Fruit fly (Drosophila melanogaster) whole organism, embryonic: ENCODE results near the gene Shmt.

Source experiments
- Asciz ChIP-seq: fragments of 200-800 bp; sonication (Bioruptor generic); optimal IDR thresholded peaks from 2 replicates; lab custom pipeline; 2017; ENCODE audit warnings: missing biosample characterization, mild to moderate bottlenecking, missing genetic modification characterization, missing genetic modification reagents
- Atf3 ChIP-seq: fragments of 200-800 bp; sonication (Bioruptor generic); optimal IDR thresholded peaks from 3 replicates; lab custom pipeline; 2016; ENCODE audit warnings: missing biosample characterization, missing genetic modification characterization
- CG11504 ChIP-seq: fragments of 200-800 bp; sonication (Bioruptor generic); optimal IDR thresholded peaks from 3 replicates; lab custom pipeline; 2019; ENCODE audit warnings: missing biosample characterization, mild to moderate bottlenecking, missing genetic modification characterization, moderate library complexity
- CG13894 ChIP-seq: fragments of 200-800 bp; sonication (Bioruptor generic); optimal IDR thresholded peaks from 3 replicates; lab custom pipeline; 2018; ENCODE audit warnings: missing biosample characterization, mild to moderate bottlenecking, missing genetic modification characterization, moderate library complexity
- CG14441 ChIP-seq: fragments of 200-800 bp; sonication (Bioruptor generic); IDR thresholded peaks from 2 replicates; pipeline ENCODE4 v1.3.6; 2022; ENCODE audit warnings: missing biosample characterization, missing genetic modification characterization
- CG14710 ChIP-seq: fragments of 200-800 bp; sonication (Bioruptor generic); optimal IDR thresholded peaks from 3 replicates; lab custom pipeline; 2019; ENCODE audit warnings: missing biosample characterization, mild to moderate bottlenecking, missing genetic modification characterization, moderate library complexity
- CG15011 ChIP-seq: fragments of 200-800 bp; sonication (Bioruptor generic); optimal IDR thresholded peaks from 3 replicates; lab custom pipeline; 2018; ENCODE audit warnings: missing biosample characterization, mild to moderate bottlenecking, missing genetic modification characterization
- CG16779 ChIP-seq: fragments of 200-800 bp; sonication (Bioruptor generic); IDR thresholded peaks from 2 replicates; pipeline ENCODE4 v1.3.6; 2022; ENCODE audit warnings: missing biosample characterization, missing genetic modification characterization
- CG17385 ChIP-seq: fragments of 200-800 bp; sonication (Bioruptor generic); optimal IDR thresholded peaks from 3 replicates; lab custom pipeline; 2018; ENCODE audit warnings: missing biosample characterization, mild to moderate bottlenecking, missing genetic modification characterization
- CG2712 ChIP-seq: fragments of 200-800 bp; optimal IDR thresholded peaks from 3 replicates; lab custom pipeline; 2019; ENCODE audit warnings: missing biosample characterization, mild to moderate bottlenecking, missing genetic modification characterization, moderate library complexity
- CG3065 ChIP-seq: fragments of 200-800 bp; sonication (Bioruptor generic); optimal IDR thresholded peaks from 2 replicates; lab custom pipeline; 2016; ENCODE audit warnings: missing biosample characterization, missing genetic modification characterization
- CG32767 ChIP-seq: fragments of 200-800 bp; sonication (Bioruptor generic); IDR thresholded peaks from 2 replicates; pipeline ENCODE4 v1.3.6; 2022; ENCODE audit warnings: missing biosample characterization, missing genetic modification characterization
- CG32772 ChIP-seq: fragments of 200-800 bp; sonication (Bioruptor generic); IDR thresholded peaks from 2 replicates; pipeline ENCODE4 v1.3.6; 2022; ENCODE audit warnings: missing biosample characterization, missing genetic modification characterization
- CG4282 ChIP-seq: fragments of 200-800 bp; sonication (Bioruptor generic); optimal IDR thresholded peaks from 2 replicates; lab custom pipeline; 2016; ENCODE audit warnings: missing biosample characterization, missing genetic modification characterization
- CG4424 ChIP-seq: fragments of 200-800 bp; sonication (Bioruptor generic); optimal IDR thresholded peaks from 3 replicates; lab custom pipeline; 2016; ENCODE audit warnings: missing biosample characterization, missing genetic modification characterization
- CG6683 ChIP-seq: fragments of 200-800 bp; sonication (Bioruptor generic); optimal IDR thresholded peaks from 2 replicates; lab custom pipeline; 2017; ENCODE audit warnings: missing biosample characterization, mild to moderate bottlenecking, missing genetic modification characterization, missing genetic modification reagents
- CG6689 ChIP-seq: fragments of 200-800 bp; sonication (Bioruptor generic); IDR thresholded peaks from 2 replicates; pipeline ENCODE4 v1.3.6; 2022; ENCODE audit warnings: missing biosample characterization, missing genetic modification characterization
- CG7357 ChIP-seq: fragments of 200-800 bp; sonication (Bioruptor generic); IDR thresholded peaks from 3 replicates; pipeline ENCODE4 v1.3.6; 2022; ENCODE audit warnings: missing biosample characterization, missing genetic modification characterization
- CG9727 ChIP-seq: fragments of 200-800 bp; sonication (Bioruptor generic); optimal IDR thresholded peaks from 3 replicates; lab custom pipeline; 2017; ENCODE audit warnings: missing biosample characterization, mild to moderate bottlenecking, missing genetic modification characterization
- Drgx ChIP-seq: fragments of 200-800 bp; sonication (Bioruptor generic); IDR thresholded peaks from 2 replicates; pipeline ENCODE4 v1.3.6; 2022; ENCODE audit warnings: missing biosample characterization, missing genetic modification characterization
- E2f2 ChIP-seq: fragments of 200-800 bp; sonication (Bioruptor generic); IDR thresholded peaks from 2 replicates; pipeline ENCODE4 v1.3.6; 2022; ENCODE audit warnings: missing biosample characterization, missing genetic modification characterization
- Eip74EF ChIP-seq, 2 experiments: fragments of 200-800 bp in 1 of 2; fragments of >200 bp in 1 of 2; sonication (Bioruptor generic) in 1 of 2; optimal IDR thresholded peaks; 2 replicates each; lab custom pipeline; 2017 to 2019; ENCODE audit warnings: missing biosample characterization in 2 of 2, missing genetic modification characterization in 2 of 2, mild to moderate bottlenecking in 1 of 2, moderate library complexity in 1 of 2
- Fer3 ChIP-seq: fragments of 200-800 bp; sonication (Bioruptor generic); optimal IDR thresholded peaks from 2 replicates; lab custom pipeline; 2018; ENCODE audit warnings: missing biosample characterization, mild to moderate bottlenecking, missing genetic modification characterization, moderate library complexity
- HLH3B ChIP-seq: fragments of 200-800 bp; sonication (Bioruptor generic); IDR thresholded peaks from 2 replicates; pipeline ENCODE4 v1.3.6; 2022; ENCODE audit warnings: missing biosample characterization, missing genetic modification characterization
- HmgZ ChIP-seq: fragments of 200-800 bp; sonication (Bioruptor generic); optimal IDR thresholded peaks from 2 replicates; lab custom pipeline; 2018; ENCODE audit warnings: missing biosample characterization, mild to moderate bottlenecking, missing genetic modification characterization
- Hr51 ChIP-seq, 2 experiments: fragments of 200-800 bp; sonication (Bioruptor generic); optimal IDR thresholded peaks; 2 replicates in 1 of 2; 3 replicates in 1 of 2; lab custom pipeline; 2016 to 2018; ENCODE audit warnings: missing biosample characterization in 2 of 2, missing genetic modification characterization in 2 of 2, mild to moderate bottlenecking in 1 of 2, moderate library complexity in 1 of 2
- Med ChIP-seq: fragments of 200-800 bp; sonication (Bioruptor generic); peaks from one replicate; lab custom pipeline; 2016; ENCODE audit warnings: missing biosample characterization, missing genetic modification characterization, mild to moderate bottlenecking, inconsistent platforms, moderate library complexity
- Meics ChIP-seq: fragments of 200-800 bp; sonication (Bioruptor generic); optimal IDR thresholded peaks from 2 replicates; lab custom pipeline; 2017; ENCODE audit warnings: missing biosample characterization, mild to moderate bottlenecking, missing genetic modification characterization
- Oaz ChIP-seq: fragments of 200-800 bp; sonication (Bioruptor generic); IDR thresholded peaks from 2 replicates; pipeline ENCODE4 v1.3.6; 2022; ENCODE audit warnings: missing biosample characterization, missing genetic modification characterization
- Sry-β ChIP-seq: fragments of 200-800 bp; sonication (Bioruptor generic); optimal IDR thresholded peaks from 2 replicates; lab custom pipeline; 2018; ENCODE audit warnings: missing biosample characterization, mild to moderate bottlenecking, missing genetic modification characterization, moderate library complexity
- Ssrp ChIP-seq: fragments of 200-800 bp; sonication (Bioruptor generic); optimal IDR thresholded peaks from 2 replicates; lab custom pipeline; 2018; ENCODE audit warnings: missing biosample characterization, mild to moderate bottlenecking, missing genetic modification characterization, moderate library complexity
- ci ChIP-seq: fragments of 200-800 bp; sonication (Bioruptor generic); IDR thresholded peaks from 3 replicates; pipeline ENCODE4 v1.3.6; 2022; ENCODE audit warnings: missing biosample characterization, missing genetic modification characterization
- crol ChIP-seq: fragments of 200-800 bp; sonication (Bioruptor generic); IDR thresholded peaks from 2 replicates; pipeline ENCODE4 v1.3.6; 2022; ENCODE audit warnings: missing biosample characterization, missing genetic modification characterization
- disco-r ChIP-seq: fragments of 200-800 bp; sonication (Bioruptor generic); optimal IDR thresholded peaks from 2 replicates; lab custom pipeline; 2016; ENCODE audit warnings: missing biosample characterization, missing genetic modification characterization
- dmrt11E ChIP-seq: fragments of 200-800 bp; sonication (Bioruptor generic); optimal IDR thresholded peaks from 3 replicates; lab custom pipeline; 2018; ENCODE audit warnings: missing biosample characterization, mild to moderate bottlenecking, missing genetic modification characterization, moderate library complexity
- dysf ChIP-seq: fragments of 200-800 bp; sonication (Bioruptor generic); IDR thresholded peaks from 3 replicates; pipeline ENCODE4 v1.3.6; 2022; ENCODE audit warnings: missing biosample characterization, missing genetic modification characterization
- eve ChIP-seq, 2 experiments: fragments of >200 bp; optimal IDR thresholded peaks; 2 replicates each; lab custom pipeline; 2017; ENCODE audit warnings: missing biosample characterization in 2 of 2, missing genetic modification characterization in 2 of 2
- mam ChIP-seq: fragments of 200-800 bp; sonication (Bioruptor generic); optimal IDR thresholded peaks from 3 replicates; lab custom pipeline; 2016; ENCODE audit warnings: missing biosample characterization, missing genetic modification characterization
- mld ChIP-seq: fragments of 200-800 bp; sonication (Bioruptor generic); IDR thresholded peaks from 3 replicates; pipeline ENCODE4 v1.3.6; 2022; ENCODE audit warnings: missing biosample characterization, missing genetic modification characterization; ENCODE audit not compliant: partially characterized antibody
- onecut ChIP-seq: fragments of 200-800 bp; sonication (Bioruptor generic); IDR thresholded peaks from 2 replicates; pipeline ENCODE4 v1.3.6; 2022; ENCODE audit warnings: missing biosample characterization, missing genetic modification characterization
- org-1 ChIP-seq: fragments of 200-800 bp; sonication (Bioruptor generic); optimal IDR thresholded peaks from 2 replicates; lab custom pipeline; 2017; ENCODE audit warnings: missing biosample characterization, missing genetic modification characterization
- pan ChIP-seq, 4 experiments: fragments of >200 bp in 3 of 4; fragments of 200-800 bp in 1 of 4; sonication (Bioruptor generic) in 1 of 4; optimal IDR thresholded peaks in 3 of 4; IDR thresholded peaks in 1 of 4; 2 replicates each; pipeline versions ENCODE4 v1.3.6 to Lab custom; 2017 to 2022; ENCODE audit warnings: missing biosample characterization in 2 of 4, missing genetic modification characterization in 2 of 4, mixed read lengths in 1 of 4
- peb ChIP-seq: fragments of 200-800 bp; sonication (Bioruptor generic); IDR thresholded peaks from 2 replicates; pipeline ENCODE4 v1.3.6; 2022; ENCODE audit warnings: missing biosample characterization, missing genetic modification characterization
- prd ChIP-seq, 3 experiments: fragments of >200 bp in 2 of 3; fragments of 200-800 bp in 1 of 3; sonication (Bioruptor generic) in 1 of 3; optimal IDR thresholded peaks in 2 of 3; IDR thresholded peaks in 1 of 3; 2 replicates in 2 of 3; 3 replicates in 1 of 3; pipeline versions ENCODE4 v1.3.6 to Lab custom; 2017 to 2022; ENCODE audit warnings: missing biosample characterization in 1 of 3, missing genetic modification characterization in 1 of 3
- pum ChIP-seq: fragments of 200-800 bp; sonication (Bioruptor generic); optimal IDR thresholded peaks from 2 replicates; lab custom pipeline; 2016; ENCODE audit warnings: missing biosample characterization, missing genetic modification characterization
- row ChIP-seq: fragments of 200-800 bp; sonication (Bioruptor generic); IDR thresholded peaks from 3 replicates; pipeline ENCODE4 v1.3.6; 2022; ENCODE audit warnings: missing biosample characterization, missing genetic modification characterization
- sens ChIP-seq: fragments of 200-800 bp; sonication (Bioruptor generic); peaks from one replicate; lab custom pipeline; 2016; ENCODE audit warnings: missing biosample characterization, missing genetic modification characterization
- sqz ChIP-seq: fragments of 200-800 bp; sonication (Bioruptor generic); optimal IDR thresholded peaks from 3 replicates; lab custom pipeline; 2018; ENCODE audit warnings: missing biosample characterization, mild to moderate bottlenecking, missing genetic modification characterization
- twi ChIP-seq: fragments of 200-800 bp; optimal IDR thresholded peaks from 2 replicates; lab custom pipeline; 2019; ENCODE audit warnings: missing biosample characterization, mild to moderate bottlenecking, missing genetic modification characterization, moderate library complexity
- zfh1 ChIP-seq: fragments of 200-800 bp; sonication (Bioruptor generic); IDR thresholded peaks from 3 replicates; pipeline ENCODE4 v1.3.6; 2022; ENCODE audit warnings: missing biosample characterization, missing genetic modification characterization

Gene Shmt

dm6 chrX:5925793-5926418 lies 9.3 kb upstream of the Shmt start (continued):
- TF ChIP-seq peb (GFP tag; lab: Robert Waterston, UW) (0 out of 2 replicates have a peak, but pooled peaks have one; percentile 6), CG6689 (GFP tag; lab: Robert Waterston, UW) (peak; percentile 30), Ssrp (peak; percentile 40), Atf3 (GFP tag; lab: Kevin White, UChicago) (no peak), CG16779 (GFP tag; lab: Robert Waterston, UW) (no peak), prd (optimal IDR thresholded peaks at IDR 0.05; lab: Kevin White, UChicago) (no peak), prd (GFP tag; IDR thresholded peaks at IDR 0.05; lab: Robert Waterston, UW) (peak; percentile 32; the same call in 1 of the 3 replicates), twi (no peak), Fer3 (tag; lab: Kevin White, UChicago) (no peak), CG7357 (GFP tag; lab: Robert Waterston, UW) (0 out of 3 replicates have a peak, but pooled peaks have one; percentile 17), CG2712 (peak; percentile 37), ci (GFP tag; lab: Robert Waterston, UW) (peak; percentile 73), CG15011 (no peak), Med (GFP tag; lab: Kevin White, UChicago) (peak; percentile 61), CG11504 (tag; lab: Kevin White, UChicago) (peak; percentile 28), HLH3B (GFP tag; lab: Robert Waterston, UW) (peak; percentile 43), Drgx (GFP tag; lab: Robert Waterston, UW) (peak; percentile 85), eve (GFP tag; optimal IDR thresholded peaks at IDR 0.05; lab: Kevin White, UChicago) (no peak), CG14441 (peak; percentile 42; the same call in 1 of the 2 replicates), onecut (GFP tag; lab: Robert Waterston, UW) (0 out of 2 replicates have a peak, but pooled peaks have one; percentile 14), org-1 (no peak), zfh1 (GFP tag; lab: Robert Waterston, UW) (0 out of 3 replicates have a peak, but pooled peaks have one; percentile 42), CG14710 (peak; percentile 6), CG3065 (GFP tag; lab: Kevin White, UChicago) (no peak), row (GFP tag; lab: Robert Waterston, UW) (peak; percentile 48), CG32772 (0 out of 2 replicates have a peak, but pooled peaks have one; percentile 11), dysf (GFP tag; lab: Robert Waterston, UW) (0 out of 3 replicates have a peak, but pooled peaks have one; percentile 26), sens (GFP tag; lab: Kevin White, UChicago) (peak; percentile 77), mld (GFP tag; lab: Robert Waterston, UW) (no peak), CG17385 (GFP tag; lab: Kevin White, UChicago) (peak; percentile 23)

- no peak for TF ChIP-seq CG32767
- peak; percentile 17 for TF ChIP-seq dmrt11E (tag; lab: Kevin White, UChicago)
- no peak for TF ChIP-seq CG13894
- peak; percentile 18 for TF ChIP-seq CG9727
- no peak for TF ChIP-seq pum
- no peak for TF ChIP-seq mam (GFP tag; lab: Kevin White, UChicago)
- TF ChIP-seq Meics: peak; percentile 28
- TF ChIP-seq CG6683 (GFP tag; lab: Kevin White, UChicago): no peak
- TF ChIP-seq CG4424 (GFP tag; lab: Kevin White, UChicago): no peak
- 0 out of 2 replicates have a peak, but pooled peaks have one; percentile 14 for TF ChIP-seq E2f2 (GFP tag; lab: Robert Waterston, UW)
- no peak for TF ChIP-seq disco-r
- TF ChIP-seq crol (GFP tag; lab: Robert Waterston, UW): no peak
- no peak for TF ChIP-seq sqz (GFP tag; lab: Kevin White, UChicago)
- TF ChIP-seq Sry-β (GFP tag; lab: Kevin White, UChicago): no peak
- TF ChIP-seq pan (optimal IDR thresholded peaks at IDR 0.05; lab: Kevin White, UChicago): no peak
- TF ChIP-seq pan (GFP tag; optimal IDR thresholded peaks at IDR 0.05 in 1 of 2, IDR thresholded peaks at IDR 0.05 in 1 of 2): no peak
- TF ChIP-seq HmgZ: no peak
- TF ChIP-seq Oaz (GFP tag; lab: Robert Waterston, UW): no peak
- TF ChIP-seq Hr51 (GFP tag; optimal IDR thresholded peaks at IDR 0.05; lab: Kevin White, UChicago): peak in 1 of 2 experiments; percentile 37
- TF ChIP-seq CG4282 (GFP tag; lab: Kevin White, UChicago): no peak
- TF ChIP-seq Eip74EF (GFP tag; optimal IDR thresholded peaks at IDR 0.05; lab: Kevin White, UChicago): no peak
- TF ChIP-seq Asciz (GFP tag; lab: Kevin White, UChicago): no peak
Measured at dm6 chrX:5924378-5924777, 7.8 kb upstream of the Shmt start.
